Worm (Caenorhabditis elegans) whole organism, dauer: ENCODE measurements around the gene F14H8.2.

Source experiments
- unc-62 ChIP-seq: sonication (generic microtip); optimal IDR thresholded peaks from 2 replicates; lab custom pipeline; 2017; ENCODE audit warnings: missing biosample characterization, missing genetic modification reagents, missing genetic modification characterization

F14H8.2 gene

DNA sequence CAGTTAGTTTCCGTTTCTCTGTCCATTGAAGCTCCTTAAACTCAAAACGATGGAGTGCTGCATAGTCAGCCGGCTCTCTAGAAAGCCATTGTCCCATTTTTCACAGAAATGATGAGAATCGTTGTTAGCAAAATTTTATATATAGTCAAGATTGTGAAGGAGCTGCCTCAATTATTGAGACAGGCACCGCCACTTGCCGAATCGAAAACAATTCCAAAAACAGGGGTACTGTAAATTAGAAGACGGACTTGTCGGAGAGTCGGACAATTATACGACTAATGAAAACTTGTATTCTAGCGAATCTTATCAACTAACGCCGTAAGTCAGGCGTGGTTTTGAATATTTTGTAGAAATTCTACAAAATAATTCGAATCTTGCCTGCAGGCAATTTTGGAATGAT lies at the start of gene F14H8.2:
Gene F14H8.2 (minus strand): TSS at position 101 of the 400 bp plus-strand sequence.
- TF ChIP-seq unc-62 (GFP tag; lab: Kevin White, UChicago), result no peak

DNA sequence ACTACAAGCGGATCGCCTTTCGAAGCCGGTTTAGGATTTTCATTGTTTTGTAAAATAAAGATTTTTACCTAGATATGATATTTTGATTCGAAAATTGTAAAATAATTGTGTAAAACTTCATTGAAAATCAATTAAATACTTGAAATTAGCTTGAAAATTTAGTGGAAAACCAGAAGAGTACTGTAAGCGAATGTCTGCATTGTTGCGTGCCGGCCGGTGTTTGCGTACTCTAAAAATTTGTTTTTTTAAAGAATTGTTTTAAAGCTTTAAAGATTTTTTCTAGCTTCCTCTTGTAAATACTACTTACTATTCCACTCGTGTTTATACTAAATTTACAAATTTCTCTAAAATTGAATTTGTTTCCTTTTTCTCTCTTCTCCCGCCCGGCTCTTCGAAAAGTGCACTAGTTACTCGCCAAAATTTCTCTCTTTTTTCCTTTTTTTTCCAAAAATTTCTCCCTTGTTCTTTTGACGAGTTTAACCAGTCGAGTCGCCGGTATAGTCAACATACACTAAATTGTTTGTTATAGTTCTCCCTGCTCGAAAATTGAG lies 49.4 kb upstream of the F14H8.2 start:
- TF ChIP-seq unc-62 (GFP tag; lab: Kevin White, UChicago), result no peak

DNA sequence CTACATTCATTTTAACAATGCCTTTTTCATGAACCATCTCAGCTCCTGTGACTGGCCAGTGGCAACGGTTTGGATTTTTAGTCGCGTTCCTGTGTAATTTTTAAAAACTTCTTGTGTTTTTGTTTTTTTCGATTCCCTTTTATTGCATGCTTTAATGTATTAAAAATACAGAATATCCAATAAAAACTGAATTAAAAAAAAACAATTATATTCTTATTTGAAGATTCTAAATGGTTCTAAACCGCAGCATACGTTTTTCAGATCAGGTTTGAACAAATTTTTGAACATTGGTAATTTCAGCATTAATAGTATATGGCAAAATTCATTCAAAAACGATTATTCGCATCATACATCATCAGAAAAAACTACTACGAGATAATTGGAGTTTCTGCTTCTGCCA lies 48.2 kb upstream of the F14H8.2 start, which contains the start of gene dnj-3:
Gene dnj-3 (plus strand): TSS at position 301 of the 400 bp plus-strand sequence.
- no peak for TF ChIP-seq unc-62 (GFP tag; lab: Kevin White, UChicago)

DNA sequence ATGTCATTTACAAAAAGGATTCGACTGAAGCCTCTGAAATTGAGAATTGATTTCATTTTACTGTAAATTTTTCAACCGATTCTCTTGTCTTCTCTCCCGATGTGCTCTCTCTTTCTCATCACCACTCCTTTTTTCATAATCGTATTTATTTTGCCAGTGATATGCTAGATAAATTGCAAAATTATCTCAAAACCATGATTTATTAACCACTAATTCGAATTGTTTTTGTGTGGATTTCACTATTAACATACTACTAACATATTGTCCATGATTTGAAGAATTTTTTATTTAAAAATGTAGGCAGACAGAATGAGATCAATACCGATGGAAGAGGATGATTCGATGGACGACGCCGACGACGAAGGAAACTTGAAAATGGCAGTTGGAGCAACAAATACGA lies 47.0 kb upstream of the F14H8.2 start, which contains the start of gene C25D7.10:
Gene C25D7.10 (plus strand): TSS at position 301 of the 400 bp plus-strand sequence.
- TF ChIP-seq unc-62 (GFP tag; lab: Kevin White, UChicago), result no peak

DNA sequence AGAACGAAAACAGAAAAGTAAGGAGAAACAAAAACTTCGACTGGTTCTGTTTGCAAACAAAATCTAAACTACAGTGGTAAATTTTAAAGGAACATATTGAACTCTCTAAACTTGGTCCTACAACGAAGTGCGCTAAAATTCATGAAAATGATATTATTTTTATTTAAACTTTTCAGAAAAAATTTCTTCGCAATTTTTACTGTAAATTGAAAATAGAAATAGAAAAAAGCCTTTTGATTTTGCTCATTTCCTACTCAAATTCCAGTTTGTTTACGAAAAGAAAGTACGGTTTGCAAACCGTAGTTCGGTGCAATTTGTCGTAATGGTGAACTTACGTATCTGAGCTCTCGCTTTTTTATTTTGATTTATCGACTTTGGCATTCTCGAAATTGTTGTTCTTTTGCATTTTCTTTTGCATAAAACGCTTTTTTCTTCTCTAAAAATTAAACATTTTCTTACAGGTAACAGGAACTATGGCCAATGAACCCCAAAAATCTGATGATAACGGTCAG lies 45.8 kb upstream of the F14H8.2 start, which contains the start of gene otub-1:
Gene otub-1 (plus strand): TSS at position 462 of the 512 bp plus-strand sequence.
- TF ChIP-seq unc-62 (GFP tag; lab: Kevin White, UChicago), result no peak

DNA sequence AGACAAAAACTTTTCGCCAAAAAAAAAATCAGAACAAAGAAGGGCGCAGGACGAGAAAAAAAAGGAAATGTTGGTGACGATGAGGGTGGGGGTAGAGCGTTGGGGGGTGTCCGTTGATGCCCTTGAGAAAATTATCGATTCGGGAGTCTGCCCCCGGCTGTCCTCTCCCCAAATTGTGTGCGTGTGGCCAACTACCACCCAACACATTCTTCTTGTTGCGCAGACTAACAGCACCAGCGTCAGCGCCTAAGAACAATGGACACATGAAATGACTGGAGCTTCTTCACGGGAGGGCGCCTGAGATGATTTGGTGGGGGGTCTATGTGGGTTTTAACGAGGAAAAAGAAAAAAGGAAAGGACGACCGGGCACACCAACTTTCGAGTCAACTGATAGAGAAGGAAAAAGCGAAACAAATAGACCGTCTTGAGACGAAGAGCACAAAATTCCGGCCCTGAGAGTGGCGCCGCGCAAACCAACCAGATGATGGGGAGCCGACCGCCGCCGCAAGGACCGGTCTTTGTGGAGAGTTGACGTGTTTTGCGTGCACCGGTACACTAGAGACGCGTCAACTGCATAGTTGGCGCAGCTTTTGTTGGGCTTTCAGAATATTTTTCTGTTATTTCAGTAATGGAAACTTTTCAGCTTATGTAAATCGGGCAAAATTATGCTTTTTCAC lies 45.1 kb upstream of the F14H8.2 start, which contains the start of gene C25D7.9:
Gene C25D7.9 (plus strand): TSS at position 68 of the 677 bp plus-strand sequence.
- TF ChIP-seq unc-62 (GFP tag; lab: Kevin White, UChicago), result no peak

DNA sequence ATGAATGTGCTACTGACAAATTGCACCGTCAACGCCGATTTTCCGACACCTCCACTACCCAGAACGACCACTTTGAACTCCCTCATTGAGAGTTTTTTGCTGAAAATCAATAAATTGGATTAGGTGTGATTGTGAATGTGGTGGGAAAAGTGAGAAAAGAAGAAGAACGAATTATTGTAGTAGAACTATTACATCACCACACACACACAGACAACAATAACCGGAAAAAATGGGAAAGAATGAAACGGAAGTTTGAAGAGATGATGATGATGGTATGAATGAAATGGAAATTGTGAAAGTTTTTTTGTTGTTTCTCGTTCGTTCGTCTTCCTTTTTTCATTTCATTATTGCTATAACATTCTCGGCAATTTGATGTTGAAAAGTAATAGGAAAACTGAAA lies 43.9 kb upstream of the F14H8.2 start, which contains the start of gene rap-2:
Gene rap-2 (minus strand): TSS at position 101 of the 400 bp plus-strand sequence.
- TF ChIP-seq unc-62 (GFP tag; lab: Kevin White, UChicago), result no peak

DNA sequence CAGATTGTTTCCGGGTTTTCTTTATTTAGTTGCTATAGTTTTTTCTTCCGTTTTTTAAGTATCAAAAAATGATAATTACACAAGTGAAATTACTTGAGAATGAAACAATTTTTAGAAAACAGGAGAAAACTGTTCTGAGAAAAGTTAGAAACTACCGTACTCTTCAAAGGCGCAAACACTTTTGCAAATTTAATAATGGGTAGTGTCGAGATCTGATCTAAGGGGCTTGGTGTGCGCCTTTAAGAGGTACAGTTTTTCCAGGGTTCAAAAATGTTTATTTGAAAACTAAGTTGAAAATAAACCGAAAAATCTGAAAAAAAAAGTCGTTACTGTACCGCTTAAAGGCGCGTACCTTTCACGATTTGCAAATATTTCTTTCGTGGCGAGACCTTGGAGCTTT lies 40.5 kb upstream of the F14H8.2 start:
- no peak for TF ChIP-seq unc-62 (GFP tag; lab: Kevin White, UChicago)

DNA sequence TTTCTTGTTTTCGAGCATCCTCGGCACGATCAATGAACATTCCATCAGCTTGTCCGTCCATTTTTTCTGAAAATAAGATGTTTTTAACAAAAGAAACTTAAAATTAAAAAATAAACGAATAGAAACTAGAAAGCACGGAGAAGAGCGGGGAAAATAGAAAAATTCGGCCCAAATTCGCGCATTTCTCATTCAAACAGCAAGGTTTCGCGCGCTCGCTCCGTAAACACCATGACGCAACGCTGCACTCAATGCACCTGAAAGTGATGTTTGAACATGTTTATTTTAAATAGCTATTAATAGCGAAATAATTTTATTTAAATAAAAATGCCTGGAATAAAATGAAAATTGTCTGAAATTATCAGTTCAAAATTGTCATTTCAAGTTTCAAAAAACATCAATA lies 39.4 kb upstream of the F14H8.2 start, which contains the start of the genes mcm-3 and C25D7.15:
Gene mcm-3 (minus strand): TSS at position 66 of the 400 bp plus-strand sequence.
Gene C25D7.15 (plus strand): TSS at position 275 of the 400 bp plus-strand sequence.
- no peak for TF ChIP-seq unc-62 (GFP tag; lab: Kevin White, UChicago)

DNA sequence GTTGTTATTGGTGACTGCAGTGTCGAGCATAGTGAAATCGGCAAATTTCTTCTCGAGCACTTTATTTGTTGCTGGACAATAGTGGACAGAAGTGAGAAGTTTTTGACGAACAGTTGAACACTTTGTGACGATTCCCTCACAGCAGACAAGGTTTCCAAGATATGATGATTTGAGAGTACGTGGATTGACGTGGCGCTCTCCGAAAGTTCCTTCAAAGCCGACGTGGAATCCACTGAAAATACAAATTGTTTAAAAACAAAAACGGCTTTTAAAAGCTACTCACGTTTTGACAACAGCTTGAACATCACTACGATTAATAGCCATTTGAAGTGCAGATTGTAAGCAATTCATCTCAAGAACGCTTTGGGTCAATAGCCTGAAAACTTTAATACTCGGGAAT lies 38.8 kb upstream of the F14H8.2 start:
- TF ChIP-seq unc-62 (GFP tag; lab: Kevin White, UChicago), result no peak

DNA sequence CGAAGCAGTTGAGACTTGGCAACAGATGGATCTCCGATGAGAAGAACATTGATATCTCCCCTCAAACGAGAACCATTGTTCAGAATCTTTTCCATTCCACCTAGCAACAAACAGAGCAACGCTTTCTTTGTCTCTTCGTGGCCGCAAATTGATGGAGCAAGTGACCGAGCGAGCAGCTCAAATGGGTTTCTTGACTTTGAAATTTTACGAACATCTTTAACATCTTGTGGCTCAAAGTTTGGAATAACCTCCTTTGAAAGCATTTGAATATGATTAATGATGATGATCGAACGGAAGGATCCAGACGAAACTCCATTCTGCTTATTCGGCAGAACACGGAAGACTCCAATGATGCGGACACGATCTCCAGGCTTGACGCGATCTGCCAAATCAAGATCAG lies 38.3 kb upstream of the F14H8.2 start:
- no peak for TF ChIP-seq unc-62 (GFP tag; lab: Kevin White, UChicago)

DNA sequence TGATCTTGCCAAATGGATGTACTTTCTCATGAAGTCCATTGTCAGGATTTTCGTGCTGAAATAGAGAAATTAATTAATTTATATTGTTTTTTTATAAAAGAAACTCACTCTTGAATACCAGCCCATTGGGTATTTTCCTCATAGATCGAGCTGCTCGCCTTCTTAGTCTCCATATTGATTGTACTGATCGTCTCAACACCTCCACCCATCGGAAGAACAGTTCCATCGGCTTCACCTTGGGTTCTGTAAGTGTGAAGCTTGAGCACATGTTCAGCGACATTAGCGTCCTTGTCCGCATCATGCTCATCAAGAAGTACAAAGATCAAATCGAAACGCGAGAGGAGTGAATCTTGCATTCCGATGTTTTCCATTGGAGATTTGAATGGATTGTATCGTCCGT lies 37.6 kb upstream of the F14H8.2 start:
- TF ChIP-seq unc-62 (GFP tag; lab: Kevin White, UChicago), result no peak

DNA sequence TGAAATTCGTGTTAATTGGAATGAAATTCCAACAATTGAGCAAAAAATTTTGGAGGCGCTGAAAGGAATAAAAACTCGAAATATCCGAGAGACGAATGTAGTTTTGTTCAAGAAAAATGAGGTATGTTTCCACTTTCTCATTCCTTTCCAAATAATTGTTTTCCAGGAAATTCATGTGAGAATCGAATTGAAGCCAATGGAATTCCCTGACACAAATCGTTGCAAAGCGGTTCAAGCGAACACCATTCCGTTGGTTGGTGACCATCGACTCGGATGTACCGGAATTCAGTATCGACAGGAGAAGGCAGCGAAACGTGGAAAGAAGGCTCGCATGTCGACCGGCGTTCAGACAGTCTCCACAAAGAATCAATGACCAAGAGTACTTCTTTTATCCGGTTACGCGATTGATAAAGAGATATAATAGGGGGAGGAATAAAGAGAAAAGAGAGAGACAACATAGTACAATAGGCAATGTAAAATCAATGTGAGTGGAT lies 36.3 kb upstream of the F14H8.2 start:
- no peak for TF ChIP-seq unc-62 (GFP tag; lab: Kevin White, UChicago)

DNA sequence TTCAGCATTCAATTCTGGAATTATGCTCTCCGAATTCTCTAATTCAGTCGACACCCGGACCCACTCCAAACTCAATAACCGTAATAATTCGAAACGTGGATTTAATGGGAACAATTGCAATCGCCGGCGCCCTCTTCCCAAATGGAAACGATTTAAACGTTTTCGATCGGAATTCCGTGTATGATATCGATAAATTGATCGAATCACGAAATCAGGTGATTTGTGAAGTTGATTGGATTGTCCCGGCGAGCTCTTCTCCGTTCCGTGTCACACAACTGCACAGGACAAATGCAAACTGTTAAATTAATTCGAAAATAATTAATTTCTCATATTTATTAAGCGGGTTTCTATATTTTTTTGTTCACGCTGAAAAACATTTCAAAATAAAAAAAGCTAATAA lies 35.7 kb upstream of the F14H8.2 start, which contains the start of gene C25D7.16:
Gene C25D7.16 (plus strand): TSS at position 301 of the 400 bp plus-strand sequence.
- TF ChIP-seq unc-62 (GFP tag; lab: Kevin White, UChicago), result no peak

DNA sequence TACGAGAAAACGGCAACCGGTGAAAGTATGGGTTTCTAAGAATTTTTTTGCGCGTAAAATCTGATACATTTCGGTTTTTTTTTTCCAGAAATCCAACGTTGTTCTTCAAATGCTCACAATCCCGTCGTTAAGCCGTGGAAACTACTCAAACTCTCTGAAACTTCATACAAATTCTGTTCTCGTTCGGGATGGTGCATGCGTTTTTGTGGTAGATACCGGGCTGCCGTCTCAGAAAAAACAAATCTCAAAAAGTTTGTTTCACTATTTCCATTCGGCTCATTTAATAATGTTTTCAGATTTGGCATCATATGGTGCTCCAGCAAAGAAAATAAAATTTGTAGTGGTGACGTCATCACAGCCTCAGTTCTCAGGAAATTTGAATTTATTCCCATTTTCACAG lies 34.6 kb upstream of the F14H8.2 start:
- TF ChIP-seq unc-62 (GFP tag; lab: Kevin White, UChicago), result no peak

DNA sequence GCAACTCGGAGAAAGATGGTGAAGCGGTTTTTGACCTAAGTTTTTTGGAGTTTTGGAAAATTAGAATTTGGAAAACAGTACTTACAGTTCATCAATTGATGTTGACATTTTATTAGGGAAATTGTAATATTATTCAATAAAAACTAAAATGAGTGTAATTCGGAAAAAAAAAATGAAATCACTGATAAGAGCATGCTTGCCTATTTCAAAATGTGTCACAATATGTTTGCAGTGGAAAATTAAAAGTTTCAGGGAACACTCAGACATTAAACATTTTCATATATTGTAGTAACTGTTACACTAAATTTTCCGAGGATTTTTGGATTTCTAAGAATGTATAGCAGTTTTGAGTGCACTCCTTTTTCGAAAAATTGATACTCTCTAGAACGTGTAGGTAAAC lies 32.2 kb upstream of the F14H8.2 start, which contains the start of the genes fbxa-82 and C25D7.5:
Gene fbxa-82 (minus strand): TSS at position 163 of the 400 bp plus-strand sequence.
Gene C25D7.5 (plus strand): TSS at position 283 of the 400 bp plus-strand sequence.
- no peak for TF ChIP-seq unc-62 (GFP tag; lab: Kevin White, UChicago)
